Worm (Caenorhabditis elegans) whole organism, mixed stage, embryonic: ENCODE results near the gene acdh-6.

Experiments used
- M03D4.4 ChIP-seq: sonication (generic microtip); optimal IDR thresholded peaks from 2 replicates; lab custom pipeline; 2017; ENCODE audit warnings: mild to moderate bottlenecking, missing genetic modification characterization, missing compliant biosample characterization
- bed-3 ChIP-seq: fragments of 200-800 bp; sonication (Bioruptor generic); optimal IDR thresholded peaks from 3 replicates; lab custom pipeline; 2018; ENCODE audit warnings: mild to moderate bottlenecking, missing genetic modification characterization, moderate library complexity, missing compliant biosample characterization
- blmp-1 ChIP-seq: fragments of 150-350 bp; optimal IDR thresholded peaks from 2 replicates; lab custom pipeline; 2014; ENCODE audit warnings: missing biosample characterization, missing genetic modification characterization
- ceh-39 ChIP-seq: fragments of 150-350 bp; optimal IDR thresholded peaks from 2 replicates; lab custom pipeline; 2014; ENCODE audit warnings: missing biosample characterization, missing genetic modification characterization
- ceh-43 ChIP-seq: fragments of 200-800 bp; sonication (Bioruptor generic); optimal IDR thresholded peaks from 2 replicates; lab custom pipeline; 2018; ENCODE audit warnings: mild to moderate bottlenecking, missing genetic modification characterization, moderate library complexity, missing compliant biosample characterization
- ceh-83 ChIP-seq: fragments of 200-800 bp; sonication (Bioruptor generic); optimal IDR thresholded peaks from 2 replicates; lab custom pipeline; 2018; ENCODE audit warnings: mild to moderate bottlenecking, missing genetic modification characterization, missing compliant biosample characterization
- ces-1 ChIP-seq: fragments of 150-350 bp; optimal IDR thresholded peaks from 2 replicates; lab custom pipeline; 2014; ENCODE audit warnings: missing biosample characterization, missing genetic modification reagents, missing genetic modification characterization
- cnd-1 ChIP-seq: fragments of 200-800 bp; sonication (Bioruptor generic); optimal IDR thresholded peaks from 2 replicates; lab custom pipeline; 2018; ENCODE audit warnings: mild to moderate bottlenecking, missing genetic modification characterization, missing compliant biosample characterization
- drap-1 ChIP-seq: fragments of 200-800 bp; sonication (Bioruptor generic); optimal IDR thresholded peaks from 3 replicates; lab custom pipeline; 2018; ENCODE audit warnings: mild to moderate bottlenecking, missing genetic modification characterization, missing compliant biosample characterization
- elt-1 ChIP-seq: sonication (generic microtip); optimal IDR thresholded peaks from 2 replicates; lab custom pipeline; 2017; ENCODE audit warnings: missing genetic modification characterization, mild to moderate bottlenecking, missing compliant biosample characterization, antibody characterized with exemption, moderate library complexity, borderline replicate concordance; ENCODE audit not compliant: insufficient read depth
- elt-3 ChIP-seq: fragments of 150-350 bp; optimal IDR thresholded peaks from 2 replicates; lab custom pipeline; 2014; ENCODE audit warnings: missing biosample characterization, missing genetic modification characterization
- flh-1 ChIP-seq: fragments of 200-800 bp; sonication (Bioruptor generic); optimal IDR thresholded peaks from 2 replicates; lab custom pipeline; 2018; ENCODE audit warnings: mild to moderate bottlenecking, missing genetic modification characterization, moderate library complexity, missing compliant biosample characterization
- ham-2 ChIP-seq: fragments of 200-800 bp; sonication (Bioruptor generic); optimal IDR thresholded peaks from 2 replicates; lab custom pipeline; 2018; ENCODE audit warnings: mild to moderate bottlenecking, missing genetic modification characterization, missing compliant biosample characterization
- hlh-1 ChIP-seq: fragments of 150-350 bp; optimal IDR thresholded peaks from 2 replicates; lab custom pipeline; 2014; ENCODE audit warnings: missing biosample characterization, missing genetic modification reagents, missing genetic modification characterization
- lin-13 ChIP-seq: fragments of 150-350 bp; optimal IDR thresholded peaks from 2 replicates; lab custom pipeline; 2014; ENCODE audit warnings: missing biosample characterization, missing genetic modification characterization
- lin-32 ChIP-seq: fragments of 200-800 bp; sonication (Bioruptor generic); optimal IDR thresholded peaks from 2 replicates; lab custom pipeline; 2018; ENCODE audit warnings: mild to moderate bottlenecking, missing genetic modification characterization, missing compliant biosample characterization
- lsy-2 ChIP-seq: fragments of 150-350 bp; optimal IDR thresholded peaks from 2 replicates; lab custom pipeline; 2014; ENCODE audit warnings: missing biosample characterization, missing genetic modification characterization
- mep-1 ChIP-seq: fragments of 150-350 bp; optimal IDR thresholded peaks from 2 replicates; lab custom pipeline; 2017; ENCODE audit warnings: missing biosample characterization, missing genetic modification reagents, missing genetic modification characterization, inconsistent platforms
- mls-2 ChIP-seq: sonication (generic microtip); optimal IDR thresholded peaks from 2 replicates; lab custom pipeline; 2016; ENCODE audit warnings: mild to moderate bottlenecking, missing genetic modification characterization, moderate library complexity, missing compliant biosample characterization
- nhr-12 ChIP-seq: fragments of 150-350 bp; optimal IDR thresholded peaks from 2 replicates; lab custom pipeline; 2014; ENCODE audit warnings: missing biosample characterization, missing genetic modification characterization
- nhr-2 ChIP-seq: fragments of 150-350 bp; optimal IDR thresholded peaks from 2 replicates; lab custom pipeline; 2014; ENCODE audit warnings: missing biosample characterization, missing genetic modification characterization
- nhr-237 ChIP-seq: fragments of 150-350 bp; optimal IDR thresholded peaks from 2 replicates; lab custom pipeline; 2014; ENCODE audit warnings: missing biosample characterization, missing genetic modification characterization
- nhr-28 ChIP-seq: fragments of 150-350 bp; optimal IDR thresholded peaks from 2 replicates; lab custom pipeline; 2014; ENCODE audit warnings: missing biosample characterization, missing genetic modification characterization
- nhr-76 ChIP-seq: sonication (generic microtip); optimal IDR thresholded peaks from 2 replicates; lab custom pipeline; 2017; ENCODE audit warnings: missing biosample characterization, missing genetic modification characterization
- pha-4 ChIP-seq: fragments of 150-350 bp; optimal IDR thresholded peaks from 2 replicates; lab custom pipeline; 2018; ENCODE audit warnings: missing biosample characterization, missing genetic modification reagents, missing genetic modification characterization
- sem-2 ChIP-seq: fragments of 200-800 bp; sonication (Bioruptor generic); optimal IDR thresholded peaks from 2 replicates; lab custom pipeline; 2018; ENCODE audit warnings: mild to moderate bottlenecking, missing genetic modification characterization, missing compliant biosample characterization
- snpc-4 ChIP-seq: fragments of 150-350 bp; optimal IDR thresholded peaks from 2 replicates; lab custom pipeline; 2014; ENCODE audit warnings: missing biosample characterization, missing genetic modification characterization
- sptf-1 ChIP-seq: sonication (generic microtip); optimal IDR thresholded peaks from 2 replicates; lab custom pipeline; 2017; ENCODE audit warnings: mild to moderate bottlenecking, missing genetic modification characterization, moderate library complexity, missing compliant biosample characterization
- tbx-8 ChIP-seq: fragments of 200-800 bp; sonication (Bioruptor generic); optimal IDR thresholded peaks from 2 replicates; lab custom pipeline; 2018; ENCODE audit warnings: mild to moderate bottlenecking, missing genetic modification characterization, moderate library complexity, missing compliant biosample characterization
- unc-120 ChIP-seq: sonication (generic microtip); optimal IDR thresholded peaks from 2 replicates; lab custom pipeline; 2017; ENCODE audit warnings: missing genetic modification characterization, missing compliant biosample characterization; ENCODE audit not compliant: poor library complexity, severe bottlenecking
- unc-39 ChIP-seq: fragments of 150-350 bp; optimal IDR thresholded peaks from 2 replicates; lab custom pipeline; 2014; ENCODE audit warnings: missing biosample characterization, missing genetic modification characterization
- unc-62 ChIP-seq: fragments of 150-350 bp; optimal IDR thresholded peaks from 2 replicates; lab custom pipeline; 2014; ENCODE audit warnings: missing biosample characterization, missing genetic modification reagents, missing genetic modification characterization
- zip-8 ChIP-seq: fragments of 150-350 bp; optimal IDR thresholded peaks from 2 replicates; lab custom pipeline; 2014; ENCODE audit warnings: missing biosample characterization, missing genetic modification characterization
- ztf-11 ChIP-seq: fragments of 150-350 bp; optimal IDR thresholded peaks from 2 replicates; lab custom pipeline; 2014; ENCODE audit warnings: missing biosample characterization, missing genetic modification characterization

Gene acdh-6

ce11 chrIII:8590882-8591281, 29.9 kb downstream of the acdh-6 start, which contains the start of gene fipr-16:
Gene fipr-16 (minus strand): TSS chrIII:8590982.
- TF ChIP-seq mep-1 (tag; lab: Kevin White, UChicago) (no peak), lin-32 (GFP tag; lab: Kevin White, UChicago) (no peak), ces-1 (GFP tag; lab: Kevin White, UChicago) (no peak), lsy-2 (tag; lab: Kevin White, UChicago) (no peak), ham-2 (GFP tag; lab: Kevin White, UChicago) (no peak), nhr-28 (tag; lab: Kevin White, UChicago) (no peak), nhr-2 (tag; lab: Kevin White, UChicago) (no peak), zip-8 (tag; lab: Kevin White, UChicago) (no peak), sem-2 (GFP tag; lab: Kevin White, UChicago) (no peak), ceh-43 (GFP tag; lab: Kevin White, UChicago) (no peak), cnd-1 (tag; lab: Kevin White, UChicago) (no peak), tbx-8 (GFP tag; lab: Kevin White, UChicago) (no peak), lin-13 (tag; lab: Kevin White, UChicago) (no peak), drap-1 (GFP tag; lab: Kevin White, UChicago) (no peak)

DNA sequence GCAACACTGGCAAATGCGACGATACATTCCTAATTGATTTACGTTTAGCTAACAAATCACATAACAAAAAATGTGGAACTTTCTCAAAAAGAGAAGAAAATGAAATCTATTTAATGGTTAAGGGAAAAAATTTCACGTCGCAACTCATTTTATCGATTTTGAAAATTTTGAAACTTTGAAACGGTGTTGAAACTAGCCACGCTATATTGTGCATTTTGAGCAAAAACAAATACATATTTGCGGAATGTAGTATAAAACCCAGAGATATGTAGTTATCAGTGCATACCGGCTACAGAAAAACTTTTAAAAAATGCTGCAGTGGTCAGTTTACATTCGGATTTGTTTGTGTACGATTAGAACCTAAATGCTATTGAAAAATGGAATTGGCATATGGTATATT, 32.7 kb downstream of the acdh-6 start, which contains the start of gene C06E1.7:
C06E1.7 (minus strand) TSS at position 101 of the 400 bp plus-strand sequence.
- no peak for TF ChIP-seq hlh-1
- TF ChIP-seq nhr-76: no peak
- TF ChIP-seq ces-1 (GFP tag; lab: Kevin White, UChicago): no peak
- no peak for TF ChIP-seq bed-3 (GFP tag; lab: Kevin White, UChicago)
- no peak for TF ChIP-seq M03D4.4 (tag; lab: Kevin White, UChicago)
- no peak for TF ChIP-seq ham-2 (GFP tag; lab: Kevin White, UChicago)
- TF ChIP-seq elt-1 (tag; lab: Kevin White, UChicago): no peak
- TF ChIP-seq unc-120 (tag; lab: Kevin White, UChicago): no peak
- TF ChIP-seq sptf-1 (tag; lab: Kevin White, UChicago): no peak
- no peak for TF ChIP-seq nhr-28 (tag; lab: Kevin White, UChicago)
- TF ChIP-seq lsy-2 (tag; lab: Kevin White, UChicago): no peak
- no peak for TF ChIP-seq flh-1 (GFP tag; lab: Kevin White, UChicago)
- TF ChIP-seq nhr-237 (tag; lab: Kevin White, UChicago): no peak
- TF ChIP-seq lin-13 (tag; lab: Kevin White, UChicago): no peak
- TF ChIP-seq unc-39 (tag; lab: Kevin White, UChicago): no peak

- TF ChIP-seq elt-3 (no peak), sptf-1 (tag; lab: Kevin White, UChicago) (no peak), snpc-4 (tag; lab: Kevin White, UChicago) (no peak), tbx-8 (GFP tag; lab: Kevin White, UChicago) (no peak), blmp-1 (tag; lab: Kevin White, UChicago) (no peak), mep-1 (tag; lab: Kevin White, UChicago) (no peak), ceh-43 (GFP tag; lab: Kevin White, UChicago) (no peak), drap-1 (GFP tag; lab: Kevin White, UChicago) (no peak), elt-1 (tag; lab: Kevin White, UChicago) (no peak), lsy-2 (tag; lab: Kevin White, UChicago) (no peak), nhr-237 (tag; lab: Kevin White, UChicago) (no peak), ceh-39 (tag; lab: Kevin White, UChicago) (no peak), unc-120 (tag; lab: Kevin White, UChicago) (no peak), unc-39 (tag; lab: Kevin White, UChicago) (no peak), hlh-1 (no peak), ham-2 (GFP tag; lab: Kevin White, UChicago) (no peak), nhr-28 (tag; lab: Kevin White, UChicago) (no peak)
Measured at ce11 chrIII:8594088-8594487, 33.2 kb downstream of the acdh-6 start.

DNA sequence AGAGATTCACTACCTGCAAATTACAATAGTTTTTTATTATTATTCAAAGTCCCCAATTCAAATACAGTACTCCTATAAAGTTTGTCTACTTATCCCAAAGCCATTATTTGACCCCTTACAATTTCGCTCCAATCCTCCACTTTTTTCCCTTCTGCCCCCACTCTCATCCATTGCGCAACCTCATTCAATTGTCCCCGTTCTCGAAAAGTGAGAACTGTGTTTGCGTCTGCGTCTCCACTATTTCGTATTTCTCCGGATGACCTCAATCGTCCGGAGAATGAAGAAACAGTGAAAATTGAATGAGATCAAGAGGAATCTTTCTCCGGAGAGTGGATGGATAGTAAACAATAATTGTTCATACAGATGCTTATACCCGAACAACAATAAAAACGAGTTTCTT, 35.8 kb downstream of the acdh-6 start:
- TF ChIP-seq bed-3 (GFP tag; lab: Kevin White, UChicago): no peak
- peak; percentile 73 for TF ChIP-seq blmp-1 (tag; lab: Kevin White, UChicago)
- TF ChIP-seq ham-2 (GFP tag; lab: Kevin White, UChicago): peak; percentile 73
- TF ChIP-seq drap-1 (GFP tag; lab: Kevin White, UChicago): no peak
- TF ChIP-seq unc-120 (tag; lab: Kevin White, UChicago): no peak
- TF ChIP-seq ztf-11 (tag; lab: Kevin White, UChicago): no peak
- no peak for TF ChIP-seq M03D4.4 (tag; lab: Kevin White, UChicago)
- TF ChIP-seq mep-1 (tag; lab: Kevin White, UChicago): no peak
- TF ChIP-seq ceh-43 (GFP tag; lab: Kevin White, UChicago): no peak
- no peak for TF ChIP-seq pha-4
- no peak for TF ChIP-seq unc-62 (GFP tag; lab: Kevin White, UChicago)
- peak; percentile 70 for TF ChIP-seq zip-8 (tag; lab: Kevin White, UChicago)
- TF ChIP-seq lin-32 (GFP tag; lab: Kevin White, UChicago): no peak
- no peak for TF ChIP-seq cnd-1 (tag; lab: Kevin White, UChicago)
- no peak for TF ChIP-seq nhr-12 (tag; lab: Kevin White, UChicago)
- TF ChIP-seq nhr-237 (tag; lab: Kevin White, UChicago): no peak
- no peak for TF ChIP-seq nhr-2 (tag; lab: Kevin White, UChicago)
- no peak for TF ChIP-seq tbx-8 (GFP tag; lab: Kevin White, UChicago)
- no peak for TF ChIP-seq ceh-83
- no peak for TF ChIP-seq nhr-28 (tag; lab: Kevin White, UChicago)
- TF ChIP-seq ces-1 (GFP tag; lab: Kevin White, UChicago): peak; percentile 27
- no peak for TF ChIP-seq ceh-39 (tag; lab: Kevin White, UChicago)
- no peak for TF ChIP-seq snpc-4 (tag; lab: Kevin White, UChicago)
- no peak for TF ChIP-seq mls-2 (tag; lab: Kevin White, UChicago)
- no peak for TF ChIP-seq elt-3
